Worm (Caenorhabditis elegans): ENCODE results near the gene K11H12.1.

DNA sequence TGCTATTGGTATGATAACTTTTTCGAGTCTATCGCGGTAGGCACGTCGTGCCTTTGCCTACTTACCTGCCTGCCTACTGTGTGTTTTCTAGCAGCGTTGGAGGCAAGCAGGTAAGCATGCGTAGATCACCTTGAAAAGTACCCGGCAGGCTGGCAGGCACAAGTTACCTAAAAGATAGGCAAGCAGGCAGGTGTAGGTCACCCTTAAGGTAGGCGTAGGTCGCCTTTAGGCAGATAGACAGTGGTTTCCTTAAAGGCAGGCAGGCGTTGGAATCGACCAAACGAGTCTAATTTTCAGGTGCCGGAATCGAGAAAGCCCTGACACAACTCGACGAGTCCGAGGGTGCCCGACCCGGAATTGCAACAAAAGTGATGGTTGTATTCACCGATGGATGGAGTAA lies 33.5 kb downstream of the K11H12.1 start:
- TF ChIP-seq ama-1 (optimal IDR thresholded peaks at IDR 0.05) (no peak), flt-1 (GFP tag; IDR thresholded peaks at IDR 0.05) (no peak), hmbx-1 (tag; optimal IDR thresholded peaks at IDR 0.05) (no peak)

All from whole organism, early embryonic.